Fruit fly (Drosophila melanogaster) whole organism, wandering third instar larva: ENCODE measurements around the gene CG33552.
A peak's percentile ranks its signal among the peaks of the same experiment; 100 is the strongest.

Experiments used
- Abd-B ChIP-seq: fragments of >200 bp; optimal IDR thresholded peaks from 2 replicates; lab custom pipeline; 2017; ENCODE audit warnings: missing biosample characterization, missing genetic modification characterization
- CG32264 ChIP-seq: fragments of 200-800 bp; sonication (Bioruptor generic); optimal IDR thresholded peaks from 2 replicates; lab custom pipeline; 2016; ENCODE audit warnings: missing biosample characterization, missing genetic modification characterization
- CG9705 ChIP-seq: fragments of 200-800 bp; sonication (Bioruptor generic); optimal IDR thresholded peaks from 2 replicates; lab custom pipeline; 2018; ENCODE audit warnings: missing biosample characterization, mild to moderate bottlenecking, missing genetic modification characterization
- CrebA ChIP-seq: fragments of 200-800 bp; sonication (Bioruptor generic); optimal IDR thresholded peaks from 2 replicates; lab custom pipeline; 2016; ENCODE audit warnings: missing biosample characterization, mild to moderate bottlenecking, missing genetic modification characterization, borderline replicate concordance
- Dfd ChIP-seq: fragments of >200 bp; optimal IDR thresholded peaks from 2 replicates; lab custom pipeline; 2017; ENCODE audit warnings: missing biosample characterization, missing genetic modification characterization
- Dif ChIP-seq: fragments of 200-275, 200-300 bp; sonication (Bioruptor generic); optimal IDR thresholded peaks from 2 replicates; lab custom pipeline; 2018; ENCODE audit warnings: missing biosample characterization, missing genetic modification characterization; ENCODE audit not compliant: partially characterized antibody
- GATAd ChIP-seq: sonication (Bioruptor generic); optimal IDR thresholded peaks from 2 replicates; lab custom pipeline; 2016; ENCODE audit warnings: missing biosample characterization, missing genetic modification characterization
- HLH106 ChIP-seq: fragments of 200-800 bp; optimal IDR thresholded peaks from 3 replicates; lab custom pipeline; 2019; ENCODE audit warnings: missing biosample characterization, mild to moderate bottlenecking, missing genetic modification characterization, moderate library complexity
- Hnf4 ChIP-seq: fragments of 200-800 bp; sonication (Bioruptor generic); optimal IDR thresholded peaks from 2 replicates; lab custom pipeline; 2016; ENCODE audit warnings: missing biosample characterization, mild to moderate bottlenecking, missing genetic modification characterization
- Hr78 ChIP-seq: fragments of >200 bp; optimal IDR thresholded peaks from 2 replicates; lab custom pipeline; 2017; ENCODE audit warnings: missing biosample characterization, missing genetic modification characterization
- Hr83 ChIP-seq: fragments of 200-300 bp; sonication (Bioruptor generic); optimal IDR thresholded peaks from 2 replicates; lab custom pipeline; 2016; ENCODE audit warnings: missing biosample characterization, mild to moderate bottlenecking, missing genetic modification characterization, moderate library complexity; ENCODE audit not compliant: poor library complexity, severe bottlenecking
- Jra ChIP-seq: sonication (Bioruptor generic); optimal IDR thresholded peaks from 2 replicates; lab custom pipeline; 2016; ENCODE audit warnings: missing biosample characterization, missing genetic modification characterization
- Mio ChIP-seq: sonication (Bioruptor generic); optimal IDR thresholded peaks from 2 replicates; lab custom pipeline; 2016; ENCODE audit warnings: missing biosample characterization, missing genetic modification characterization
- Myc ChIP-seq: fragments of >200 bp; optimal IDR thresholded peaks from 2 replicates; lab custom pipeline; 2017
- N ChIP-seq: fragments of >200 bp; optimal IDR thresholded peaks from 2 replicates; lab custom pipeline; 2018; ENCODE audit warnings: missing biosample characterization, missing external identifiers, missing genetic modification characterization
- OdsH ChIP-seq: fragments of 200-800 bp; sonication (Bioruptor generic); optimal IDR thresholded peaks from 2 replicates; lab custom pipeline; 2016; ENCODE audit warnings: missing biosample characterization, mild to moderate bottlenecking, missing genetic modification characterization
- Rel ChIP-seq, 2 experiments: fragments of 200-800 bp; sonication (Bioruptor generic) in 1 of 2; optimal IDR thresholded peaks; 2 replicates in 1 of 2; 3 replicates in 1 of 2; lab custom pipeline; 2016 to 2019; ENCODE audit warnings: mild to moderate bottlenecking in 2 of 2, missing biosample characterization in 2 of 2, missing genetic modification characterization in 2 of 2, moderate library complexity in 1 of 2
- Sp1 ChIP-seq: fragments of 200-800 bp; sonication (Bioruptor generic); optimal IDR thresholded peaks from 3 replicates; lab custom pipeline; 2019; ENCODE audit warnings: missing biosample characterization, mild to moderate bottlenecking, missing genetic modification characterization, moderate library complexity
- Vsx2 ChIP-seq: fragments of 200-300, 225-300 bp; sonication (Bioruptor generic); optimal IDR thresholded peaks from 2 replicates; lab custom pipeline; 2018; ENCODE audit warnings: missing biosample characterization, missing genetic modification characterization; ENCODE audit not compliant: partially characterized antibody
- br ChIP-seq: fragments of 200-800 bp; sonication (Bioruptor generic); optimal IDR thresholded peaks from 2 replicates; lab custom pipeline; 2016; ENCODE audit warnings: missing biosample characterization, missing genetic modification characterization
- brk ChIP-seq: fragments of 200-800 bp; sonication (Bioruptor generic); optimal IDR thresholded peaks from 2 replicates; lab custom pipeline; 2016; ENCODE audit warnings: missing biosample characterization, mild to moderate bottlenecking, missing genetic modification characterization
- dl ChIP-seq, 2 experiments: fragments of 175-275, 200-275 bp in 1 of 2; fragments of 200-275 bp in 1 of 2; sonication (Bioruptor generic); optimal IDR thresholded peaks; lab custom pipeline; 2018; ENCODE audit warnings: mild to moderate bottlenecking in 2 of 2, missing biosample characterization in 2 of 2, missing genetic modification characterization in 2 of 2, moderate library complexity in 2 of 2; ENCODE audit not compliant: partially characterized antibody in 2 of 2, insufficient read depth in 1 of 2
- dmrt93B ChIP-seq: fragments of 200-800 bp; sonication (Bioruptor generic); optimal IDR thresholded peaks from 2 replicates; lab custom pipeline; 2018; ENCODE audit warnings: missing biosample characterization, mild to moderate bottlenecking, missing genetic modification characterization
- dsf ChIP-seq: sonication (Bioruptor generic); optimal IDR thresholded peaks from 2 replicates; lab custom pipeline; 2016; ENCODE audit warnings: missing biosample characterization, missing genetic modification characterization, borderline replicate concordance
- ey ChIP-seq: fragments of 200-800 bp; sonication (Bioruptor generic); optimal IDR thresholded peaks from 2 replicates; lab custom pipeline; 2016; ENCODE audit warnings: missing biosample characterization, missing genetic modification characterization
- foxo ChIP-seq, 2 experiments: fragments of 200-800 bp; sonication (Bioruptor generic); optimal IDR thresholded peaks; 2 replicates in 1 of 2; 3 replicates in 1 of 2; lab custom pipeline; 2016 to 2017; ENCODE audit warnings: missing biosample characterization in 2 of 2, missing genetic modification characterization in 2 of 2
- fru ChIP-seq: fragments of 200-800 bp; sonication (Bioruptor generic); optimal IDR thresholded peaks from 3 replicates; lab custom pipeline; 2016; ENCODE audit warnings: missing biosample characterization, mild to moderate bottlenecking, missing genetic modification characterization
- h ChIP-seq: fragments of 200-800 bp; sonication (Bioruptor generic); optimal IDR thresholded peaks from 3 replicates; lab custom pipeline; 2016; ENCODE audit warnings: missing biosample characterization, mild to moderate bottlenecking, missing genetic modification characterization
- jim ChIP-seq: fragments of 175-275, 200-325 bp; sonication (Bioruptor generic); optimal IDR thresholded peaks from 2 replicates; lab custom pipeline; 2016; ENCODE audit warnings: missing biosample characterization, mild to moderate bottlenecking, missing genetic modification characterization
- lola ChIP-seq: fragments of >200 bp; optimal IDR thresholded peaks from 2 replicates; lab custom pipeline; 2017; ENCODE audit warnings: missing biosample characterization, missing genetic modification characterization
- pan ChIP-seq: fragments of >200 bp; optimal IDR thresholded peaks from 2 replicates; lab custom pipeline; 2017
- psq ChIP-seq: fragments of 200-800 bp; sonication (Bioruptor generic); optimal IDR thresholded peaks from 3 replicates; lab custom pipeline; 2017; ENCODE audit warnings: missing biosample characterization, mild to moderate bottlenecking, missing genetic modification characterization, moderate library complexity
- rgr ChIP-seq: fragments of 200-800 bp; sonication (Bioruptor generic); optimal IDR thresholded peaks from 3 replicates; lab custom pipeline; 2016; ENCODE audit warnings: missing biosample characterization, mild to moderate bottlenecking, missing genetic modification characterization
- sage ChIP-seq: fragments of 200-800 bp; sonication (Bioruptor generic); optimal IDR thresholded peaks from 2 replicates; lab custom pipeline; 2016; ENCODE audit warnings: missing biosample characterization, mild to moderate bottlenecking, missing genetic modification characterization
- sv ChIP-seq: fragments of 200-800 bp; sonication (Bioruptor generic); optimal IDR thresholded peaks from 3 replicates; lab custom pipeline; 2016; ENCODE audit warnings: missing biosample characterization, missing genetic modification characterization
- tai ChIP-seq: sonication (Bioruptor generic); optimal IDR thresholded peaks from 2 replicates; lab custom pipeline; 2016; ENCODE audit warnings: missing biosample characterization, missing genetic modification characterization
- usp ChIP-seq: fragments of >200 bp; optimal IDR thresholded peaks from 2 replicates; lab custom pipeline; 2017; ENCODE audit warnings: missing biosample characterization, missing genetic modification characterization
- woc ChIP-seq: sonication (Bioruptor generic); optimal IDR thresholded peaks from 2 replicates; lab custom pipeline; 2016; ENCODE audit warnings: missing biosample characterization, mild to moderate bottlenecking, missing genetic modification characterization

The CG33552 gene

DNA sequence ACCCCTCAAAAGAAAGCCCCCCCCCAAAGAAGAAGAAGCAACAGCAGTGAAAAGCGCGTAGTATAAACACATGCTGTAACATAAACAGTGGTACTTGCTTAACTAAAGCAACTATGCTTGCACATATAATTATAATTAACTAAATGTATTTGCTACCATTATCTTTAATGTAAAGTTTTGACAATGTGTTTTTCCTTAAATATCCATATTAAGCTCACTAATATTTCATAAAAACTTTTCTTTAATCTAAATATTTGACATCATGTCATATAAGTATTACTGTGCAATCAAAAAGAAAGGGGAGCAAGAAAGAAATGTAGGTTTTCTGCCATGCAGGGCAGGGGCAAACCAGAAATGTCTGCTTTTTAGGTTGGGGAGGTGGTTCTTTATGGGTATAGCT, 34.5 kb downstream of the CG33552 start:
- TF ChIP-seq woc (GFP tag; lab: Kevin White, UChicago) (no peak), Rel (GFP tag; optimal IDR thresholded peaks at IDR 0.05; lab: Kevin White, UChicago) (no peak), Rel (tag; optimal IDR thresholded peaks at IDR 0.05; lab: Kevin White, UChicago) (no peak), N (no peak), br (no peak), Hr78 (GFP tag; lab: Kevin White, UChicago) (no peak), Mio (GFP tag; lab: Kevin White, UChicago) (no peak), Jra (GFP tag; lab: Kevin White, UChicago) (no peak), tai (GFP tag; lab: Kevin White, UChicago) (no peak), CrebA (GFP tag; lab: Kevin White, UChicago) (no peak), h (GFP tag; lab: Kevin White, UChicago) (no peak), brk (GFP tag; lab: Kevin White, UChicago) (no peak), Hnf4 (no peak), sv (GFP tag; lab: Kevin White, UChicago) (no peak), psq (GFP tag; lab: Kevin White, UChicago) (no peak), CG9705 (GFP tag; lab: Kevin White, UChicago) (no peak), Myc (lab: Kevin White, UChicago) (no peak), dsf (GFP tag; lab: Kevin White, UChicago) (no peak)

DNA sequence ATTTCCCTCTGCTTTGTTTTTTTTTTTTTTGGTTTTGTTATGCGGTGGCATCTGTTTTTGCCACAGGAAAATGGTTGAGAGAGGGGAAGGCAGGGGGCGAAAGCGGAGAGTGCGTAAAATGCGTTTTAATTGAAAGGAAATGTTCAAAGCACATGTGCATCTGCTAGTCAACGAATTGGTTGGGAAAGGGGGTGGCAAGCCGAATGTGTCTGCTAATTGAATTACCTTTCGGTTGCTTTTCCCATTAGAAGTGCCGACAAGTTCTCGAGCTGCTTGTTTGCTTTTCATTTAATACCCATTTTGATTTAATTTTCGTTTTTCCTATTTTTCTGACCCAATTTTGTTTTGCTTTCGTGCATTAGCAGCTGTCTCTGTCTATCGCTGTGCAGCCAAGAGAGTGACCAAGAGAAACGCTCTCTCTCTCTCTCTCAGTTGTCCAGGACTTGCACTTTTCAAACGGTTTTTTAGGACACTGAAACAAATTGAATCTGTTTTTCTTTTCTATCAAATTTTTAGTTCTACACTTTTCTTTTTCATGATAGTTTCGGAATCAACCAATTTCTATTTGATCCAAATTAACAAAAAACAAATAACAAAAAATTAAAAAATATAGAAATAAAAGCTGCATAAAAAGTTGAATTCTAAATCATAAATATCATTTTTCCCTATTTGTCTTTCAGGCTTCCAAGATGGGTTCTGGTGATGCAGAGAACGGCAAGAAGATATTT, 36.3 kb downstream of the CG33552 start:
- no peak for TF ChIP-seq jim (GFP tag; lab: Kevin White, UChicago)
- no peak for TF ChIP-seq pan (lab: Kevin White, UChicago)

DNA sequence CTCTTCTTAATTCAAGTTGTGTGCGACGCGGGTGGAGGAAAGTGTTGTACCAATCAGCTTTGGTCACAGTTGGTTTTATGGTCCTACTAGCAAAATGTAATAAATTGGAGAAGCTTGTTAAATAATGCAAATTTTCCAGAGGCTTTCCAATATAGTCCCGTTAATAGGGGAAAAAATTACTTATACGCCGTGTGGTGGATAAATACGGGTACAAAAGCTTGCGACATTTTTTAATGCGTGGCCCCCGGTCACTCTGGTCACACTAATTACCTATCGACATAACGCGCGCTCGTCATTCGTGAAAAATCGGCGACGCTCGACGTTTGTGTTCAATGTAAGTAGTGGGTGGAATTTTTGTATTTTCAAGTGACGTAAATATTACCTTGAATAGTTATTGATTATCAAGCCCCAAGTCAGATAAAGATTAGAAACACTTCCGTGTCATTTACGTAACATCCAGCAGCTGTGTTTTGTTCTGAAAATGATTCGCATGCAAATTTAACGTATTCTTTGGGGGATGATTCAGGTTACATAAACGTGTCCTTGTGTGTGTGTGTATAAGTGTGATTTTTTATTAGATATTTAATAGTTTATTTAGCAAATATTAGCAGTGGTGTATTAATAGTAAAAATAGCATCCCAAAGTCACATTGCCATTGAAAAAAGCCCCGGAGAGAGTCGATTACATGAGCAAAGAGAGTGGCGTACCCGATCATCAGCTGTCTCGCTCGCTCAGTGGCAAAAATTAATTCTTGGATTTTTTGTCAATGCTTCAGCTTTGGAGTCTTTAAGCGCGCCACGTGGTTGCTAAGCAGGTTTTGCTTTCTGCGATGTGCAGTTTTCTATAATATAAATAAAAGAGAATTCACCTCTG, 37.6 kb downstream of the CG33552 start, which contains the start of gene Cyt-c-p:
Cyt-c-p (plus strand) TSS at position 290 of the 873 bp plus-strand sequence.
- no peak for TF ChIP-seq Mio (GFP tag; lab: Kevin White, UChicago)
- no peak for TF ChIP-seq Vsx2 (GFP tag; lab: Kevin White, UChicago)
- peak; percentile 19 for TF ChIP-seq rgr (GFP tag; lab: Kevin White, UChicago)
- no peak for TF ChIP-seq brk (GFP tag; lab: Kevin White, UChicago)
- no peak for TF ChIP-seq ey
- TF ChIP-seq OdsH (GFP tag; lab: Kevin White, UChicago), result peak; percentile 19
- no peak for TF ChIP-seq woc (GFP tag; lab: Kevin White, UChicago)
- TF ChIP-seq dmrt93B (GFP tag; lab: Kevin White, UChicago), result no peak
- TF ChIP-seq Hr78 (GFP tag; lab: Kevin White, UChicago), result no peak
- TF ChIP-seq usp (GFP tag; lab: Kevin White, UChicago), result no peak
- no peak for TF ChIP-seq fru (GFP tag; lab: Kevin White, UChicago)
- no peak for TF ChIP-seq Dfd (GFP tag; lab: Kevin White, UChicago)
- no peak for TF ChIP-seq dl (GFP tag; optimal IDR thresholded peaks at IDR 0.05; lab: Kevin White, UChicago; ENCODE audit: insufficient read depth in 1 of 2, partially characterized antibody in 2 of 2)
- TF ChIP-seq sv (GFP tag; lab: Kevin White, UChicago), result no peak
- TF ChIP-seq Jra (GFP tag; lab: Kevin White, UChicago), result no peak
- TF ChIP-seq psq (GFP tag; lab: Kevin White, UChicago), result no peak
- no peak for TF ChIP-seq pan (lab: Kevin White, UChicago)
- no peak for TF ChIP-seq lola (GFP tag; lab: Kevin White, UChicago)
- peak; percentile 19 for TF ChIP-seq Myc (lab: Kevin White, UChicago)
- peak; percentile 0 for TF ChIP-seq Dif (GFP tag; lab: Kevin White, UChicago)
- no peak for TF ChIP-seq CG32264
- no peak for TF ChIP-seq Sp1 (GFP tag; lab: Kevin White, UChicago)
- no peak for TF ChIP-seq sage (GFP tag; lab: Kevin White, UChicago)
- TF ChIP-seq CrebA (GFP tag; lab: Kevin White, UChicago), result no peak
- no peak for TF ChIP-seq CG9705 (GFP tag; lab: Kevin White, UChicago)
- TF ChIP-seq HLH106 (tag; lab: Kevin White, UChicago), result peak; percentile 13
- peak in 1 of 2 experiments; percentile 28 for TF ChIP-seq foxo (GFP tag; optimal IDR thresholded peaks at IDR 0.05; lab: Kevin White, UChicago)
- TF ChIP-seq jim (GFP tag; lab: Kevin White, UChicago), result no peak
- no peak for TF ChIP-seq dsf (GFP tag; lab: Kevin White, UChicago)
- no peak for TF ChIP-seq GATAd
- no peak for TF ChIP-seq N
- TF ChIP-seq h (GFP tag; lab: Kevin White, UChicago), result no peak
- TF ChIP-seq Hnf4, result no peak
- TF ChIP-seq Abd-B (GFP tag; lab: Kevin White, UChicago), result no peak
- no peak for TF ChIP-seq br
- no peak for TF ChIP-seq tai (GFP tag; lab: Kevin White, UChicago)
- peak; percentile 28 for TF ChIP-seq Hr83 (GFP tag; lab: Kevin White, UChicago)
- no peak for TF ChIP-seq Rel (GFP tag; optimal IDR thresholded peaks at IDR 0.05; lab: Kevin White, UChicago)
- peak; percentile 83 for TF ChIP-seq Rel (tag; optimal IDR thresholded peaks at IDR 0.05; lab: Kevin White, UChicago)
